Fruit fly (Drosophila melanogaster) whole organism: Measurements from ENCODE around the gene pie.

ENCODE experiments used
- CG8478 ChIP-seq: fragments of >200 bp; optimal IDR thresholded peaks from 2 replicates; lab custom pipeline; 2018; ENCODE audit warnings: inconsistent platforms
- Dll ChIP-seq: fragments of >200 bp; optimal IDR thresholded peaks from 2 replicates; lab custom pipeline; 2017
- EcR ChIP-seq, 2 experiments: fragments of >200 bp; optimal IDR thresholded peaks; 2 replicates each; lab custom pipeline; 2017; ENCODE audit warnings: missing biosample characterization in 2 of 2, missing genetic modification characterization in 2 of 2, missing genetic modification reagents in 2 of 2
- pan ChIP-seq: fragments of >200 bp; optimal IDR thresholded peaks from 2 replicates; lab custom pipeline; 2017
- psq ChIP-seq: fragments of >200 bp; optimal IDR thresholded peaks from 2 replicates; lab custom pipeline; 2017
- usp ChIP-seq: fragments of >200 bp; optimal IDR thresholded peaks from 2 replicates; lab custom pipeline; 2017; ENCODE audit warnings: missing biosample characterization, missing genetic modification characterization, mixed read lengths

Gene pie

dm6 chr2L:10422643-10423606 lies at the start of gene pie, which contains the start of gene Wdfy2:
TSS of gene pie (minus strand) at chr2L:10422780.
TSS of gene Wdfy2 (plus strand) at chr2L:10423291.
- no peak for TF ChIP-seq CG8478 (lab: Kevin White, UChicago)
- TF ChIP-seq EcR (GFP tag; optimal IDR thresholded peaks at IDR 0.05; lab: Kevin White, UChicago), result no peak
- no peak for TF ChIP-seq pan (lab: Kevin White, UChicago)
- no peak for TF ChIP-seq usp (GFP tag; lab: Kevin White, UChicago)
- TF ChIP-seq Dll, result no peak
- TF ChIP-seq psq (lab: Kevin White, UChicago), result no peak

dm6 chr2L:10472257-10472656 lies 49.7 kb upstream of the pie start:
- no peak for TF ChIP-seq psq (lab: Kevin White, UChicago)
- TF ChIP-seq EcR (GFP tag; optimal IDR thresholded peaks at IDR 0.05; lab: Kevin White, UChicago), result no peak
- no peak for TF ChIP-seq CG8478 (lab: Kevin White, UChicago)
- TF ChIP-seq pan (lab: Kevin White, UChicago), result no peak
- TF ChIP-seq Dll, result no peak
- TF ChIP-seq usp (GFP tag; lab: Kevin White, UChicago), result no peak

DNA sequence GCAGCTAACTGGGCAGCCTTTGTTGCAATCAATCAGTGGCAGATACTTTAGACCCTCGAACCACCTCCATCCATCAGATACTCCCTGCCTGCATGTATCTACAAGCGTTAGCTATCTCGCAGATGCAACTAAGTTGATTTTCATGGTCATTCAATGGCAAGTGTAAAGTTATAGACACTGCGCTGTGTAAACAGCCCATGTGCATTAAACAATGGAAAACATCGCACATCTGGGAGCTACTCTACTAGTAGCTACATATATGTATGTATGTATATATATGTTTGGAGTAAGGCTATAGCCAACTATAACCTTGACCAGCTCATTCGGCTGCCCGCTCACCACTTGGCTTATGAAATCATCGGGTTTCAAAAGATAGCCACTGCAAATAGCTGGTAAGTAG lies 47.6 kb upstream of the pie start:
- TF ChIP-seq Dll (no peak), EcR (GFP tag; optimal IDR thresholded peaks at IDR 0.05; lab: Kevin White, UChicago) (no peak), psq (lab: Kevin White, UChicago) (no peak), pan (lab: Kevin White, UChicago) (no peak), CG8478 (lab: Kevin White, UChicago) (no peak)

DNA sequence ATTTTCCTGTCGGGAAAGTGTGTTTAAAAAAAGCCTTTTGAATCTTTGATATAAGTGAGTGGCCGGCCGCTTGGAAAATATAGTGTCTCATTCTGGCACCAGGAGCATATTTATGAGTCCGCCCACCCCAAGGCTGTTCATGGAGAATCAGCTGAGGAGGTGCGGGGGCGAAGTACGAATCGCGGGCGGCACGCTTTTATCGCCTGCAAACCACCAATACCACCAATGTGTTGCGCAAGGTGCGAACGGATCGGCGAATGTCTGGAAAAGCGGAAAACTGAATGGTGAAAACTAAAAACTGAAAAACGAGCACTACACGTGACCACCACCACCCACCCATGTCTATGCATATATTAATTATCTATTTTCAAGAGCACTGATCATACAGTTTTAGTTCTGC lies 46.4 kb upstream of the pie start:
- TF ChIP-seq usp (GFP tag; lab: Kevin White, UChicago) (no peak), Dll (no peak), psq (lab: Kevin White, UChicago) (no peak), pan (lab: Kevin White, UChicago) (no peak), EcR (GFP tag; optimal IDR thresholded peaks at IDR 0.05; lab: Kevin White, UChicago) (no peak), CG8478 (lab: Kevin White, UChicago) (no peak)

DNA sequence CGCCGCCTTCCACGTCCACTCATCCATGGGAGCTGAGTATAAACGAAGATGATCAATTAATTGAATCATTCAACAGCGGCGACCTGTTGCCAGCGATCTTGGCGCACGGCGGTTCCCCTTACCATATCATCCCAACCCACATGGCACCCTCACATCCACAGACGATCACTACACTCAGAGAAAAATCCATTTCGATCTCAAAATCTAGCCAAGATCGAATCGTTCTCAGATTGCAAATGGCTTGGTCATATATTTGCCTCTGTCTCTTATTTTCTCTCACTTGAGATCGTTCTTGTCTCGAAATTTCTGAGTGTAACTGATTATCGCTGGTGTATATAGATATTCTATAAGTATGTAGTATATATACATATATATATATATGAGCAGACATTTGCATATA lies 45.8 kb upstream of the pie start:
- TF ChIP-seq usp (GFP tag; lab: Kevin White, UChicago) (no peak), EcR (GFP tag; optimal IDR thresholded peaks at IDR 0.05; lab: Kevin White, UChicago) (no peak), pan (lab: Kevin White, UChicago) (no peak), Dll (no peak), CG8478 (lab: Kevin White, UChicago) (no peak), psq (lab: Kevin White, UChicago) (no peak)

DNA sequence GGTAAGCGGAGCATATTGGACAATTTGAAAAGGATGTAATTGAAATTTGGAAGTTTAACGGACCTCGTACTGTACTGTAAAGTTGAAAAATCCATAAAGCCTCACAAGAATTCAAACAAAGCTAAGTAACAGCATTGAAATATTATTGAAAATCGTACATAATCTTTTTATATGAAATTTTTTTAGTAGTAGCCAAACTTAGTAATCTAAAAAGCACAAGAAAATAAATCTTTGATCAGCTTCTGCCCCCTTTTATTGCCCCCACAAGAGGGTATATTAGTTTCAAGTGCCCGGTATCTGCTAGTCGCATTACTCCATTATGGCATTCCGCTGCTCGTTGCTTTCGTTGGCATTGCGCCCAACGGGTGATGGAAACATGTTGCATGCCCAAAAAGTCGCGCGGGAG lies 44.3 kb upstream of the pie start:
- TF ChIP-seq EcR (GFP tag; optimal IDR thresholded peaks at IDR 0.05; lab: Kevin White, UChicago) (no peak), CG8478 (lab: Kevin White, UChicago) (no peak), Dll (no peak), pan (lab: Kevin White, UChicago) (no peak), psq (lab: Kevin White, UChicago) (no peak), usp (GFP tag; lab: Kevin White, UChicago) (no peak)

DNA sequence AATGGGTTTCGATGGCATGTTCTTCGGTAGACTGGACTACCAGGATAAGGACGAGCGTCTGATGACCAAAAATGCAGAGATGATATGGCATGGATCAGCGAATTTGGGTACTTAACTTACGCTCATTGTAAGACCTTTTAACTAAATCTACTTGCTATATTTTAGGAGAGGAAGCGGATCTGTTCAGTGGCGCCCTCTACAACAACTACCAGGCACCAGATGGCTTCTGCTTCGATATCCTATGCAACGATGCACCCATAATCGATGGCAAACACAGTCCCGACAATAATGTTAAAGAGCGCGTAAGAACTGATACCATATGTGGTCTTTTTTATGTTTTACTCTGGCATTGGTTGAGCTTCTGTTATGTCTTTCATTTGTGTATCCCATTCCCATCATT lies 36.4 kb upstream of the pie start:
- TF ChIP-seq EcR (GFP tag; optimal IDR thresholded peaks at IDR 0.05; lab: Kevin White, UChicago), result no peak
- TF ChIP-seq pan (lab: Kevin White, UChicago), result no peak
- no peak for TF ChIP-seq usp (GFP tag; lab: Kevin White, UChicago)
- no peak for TF ChIP-seq Dll
- no peak for TF ChIP-seq CG8478 (lab: Kevin White, UChicago)
- no peak for TF ChIP-seq psq (lab: Kevin White, UChicago)

- TF ChIP-seq Dll (no peak), EcR (GFP tag; optimal IDR thresholded peaks at IDR 0.05; lab: Kevin White, UChicago) (no peak), CG8478 (lab: Kevin White, UChicago) (no peak), pan (lab: Kevin White, UChicago) (no peak), psq (lab: Kevin White, UChicago) (no peak), usp (GFP tag; lab: Kevin White, UChicago) (no peak)
Observed at dm6 chr2L:10457191-10457899, 34.8 kb upstream of the pie start, which contains the start of the genes LManI and LManII. TSS of gene LManI (minus strand) at chr2L:10457241. TSS of gene LManII (plus strand) at chr2L:10457658.

DNA sequence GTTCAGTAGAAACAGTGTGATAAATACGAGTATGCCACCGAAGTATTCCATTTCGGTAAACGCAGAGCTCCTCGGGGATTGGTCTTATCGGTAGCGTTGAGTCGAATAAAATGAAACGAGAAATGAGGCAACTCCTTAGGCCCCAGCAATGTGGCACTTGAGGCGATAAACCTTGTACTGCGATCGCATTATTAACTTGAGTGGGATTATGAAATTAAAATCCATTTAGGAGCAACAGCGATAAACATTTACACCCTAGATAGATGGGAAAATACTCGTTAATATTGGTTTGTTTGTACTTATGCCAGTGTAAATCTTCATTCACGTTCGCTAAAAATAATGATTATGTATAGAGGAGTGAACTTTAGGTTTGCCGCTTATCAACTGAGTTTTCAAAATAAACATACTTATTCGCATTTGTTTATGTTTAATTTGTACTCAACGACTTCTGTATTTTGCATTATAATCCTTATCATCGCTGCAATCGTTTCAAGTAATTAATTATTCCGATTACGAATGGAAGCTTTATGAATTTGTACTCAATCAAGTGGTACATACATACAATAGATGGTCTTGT lies 33.5 kb upstream of the pie start:
- no peak for TF ChIP-seq Dll

DNA sequence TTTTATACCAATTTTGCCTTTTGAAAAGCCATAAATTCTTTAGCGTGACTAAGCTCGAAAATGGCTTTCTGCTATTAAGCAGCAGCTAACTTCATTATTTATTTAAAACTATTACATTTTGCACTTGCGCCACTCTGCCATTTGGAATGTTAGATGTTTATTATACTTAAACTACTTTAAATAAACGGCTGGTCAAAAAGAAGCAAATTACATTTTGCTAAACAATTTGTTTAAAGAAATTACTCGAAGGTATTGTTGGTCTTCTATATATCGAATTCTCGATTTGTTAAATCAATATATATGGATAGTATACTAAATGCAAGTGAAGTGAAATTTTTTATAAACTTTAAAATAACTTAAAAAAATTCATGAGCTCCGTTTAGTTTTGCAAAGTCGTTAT lies 29.7 kb upstream of the pie start, which contains the start of gene ppk10:
Gene ppk10, minus strand, starts transcription at position 101 of the 400 bp plus-strand sequence.
- TF ChIP-seq psq (lab: Kevin White, UChicago) (no peak), pan (lab: Kevin White, UChicago) (no peak), CG8478 (lab: Kevin White, UChicago) (no peak), usp (GFP tag; lab: Kevin White, UChicago) (no peak), Dll (no peak), EcR (GFP tag; optimal IDR thresholded peaks at IDR 0.05; lab: Kevin White, UChicago) (no peak)
